Worm (Caenorhabditis elegans) whole organism, L2 larva: Measurements from ENCODE around the gene nstp-10.

ENCODE experiments used
- C34F6.9 ChIP-seq: fragments of 150-350 bp; optimal IDR thresholded peaks from 2 replicates; lab custom pipeline; 2014; ENCODE audit warnings: missing biosample characterization, missing genetic modification characterization
- F13H6.1 ChIP-seq: sonication (generic microtip); optimal IDR thresholded peaks from 2 replicates; lab custom pipeline; 2016; ENCODE audit warnings: missing genetic modification characterization, missing compliant biosample characterization
- R02D3.7 ChIP-seq: fragments of 150-350 bp; optimal IDR thresholded peaks from 2 replicates; lab custom pipeline; 2014; ENCODE audit warnings: missing biosample characterization, missing genetic modification characterization
- Y55F3AM.14 ChIP-seq: fragments of 200-800 bp; sonication (Bioruptor generic); optimal IDR thresholded peaks from 2 replicates; lab custom pipeline; 2018; ENCODE audit warnings: mild to moderate bottlenecking, missing genetic modification characterization, missing compliant biosample characterization
- ZK546.5 ChIP-seq: sonication (generic microtip); optimal IDR thresholded peaks from 2 replicates; lab custom pipeline; 2017; ENCODE audit warnings: missing biosample characterization, missing genetic modification characterization
- alr-1 ChIP-seq: fragments of 150-350 bp; optimal IDR thresholded peaks from 2 replicates; lab custom pipeline; 2014; ENCODE audit warnings: missing biosample characterization, missing genetic modification characterization
- aly-2 ChIP-seq: fragments of 150-350 bp; optimal IDR thresholded peaks from 2 replicates; lab custom pipeline; 2014; ENCODE audit warnings: missing biosample characterization, missing genetic modification characterization
- ama-1 ChIP-seq: fragments of 150-350 bp; optimal IDR thresholded peaks from 2 replicates; lab custom pipeline; 2018; ENCODE audit warnings: inconsistent platforms
- blmp-1 ChIP-seq: sonication (generic microtip); optimal IDR thresholded peaks from 2 replicates; lab custom pipeline; 2017; ENCODE audit warnings: missing genetic modification characterization, mild to moderate bottlenecking, missing compliant biosample characterization, antibody characterized with exemption, moderate library complexity; ENCODE audit not compliant: insufficient read depth
- ceh-16 ChIP-seq: fragments of 150-350 bp; optimal IDR thresholded peaks from 2 replicates; lab custom pipeline; 2014; ENCODE audit warnings: missing biosample characterization, missing genetic modification characterization
- ceh-82 ChIP-seq: fragments of 150-350 bp; optimal IDR thresholded peaks from 2 replicates; lab custom pipeline; 2014; ENCODE audit warnings: missing biosample characterization, missing genetic modification characterization
- crh-2 ChIP-seq: sonication (generic microtip); optimal IDR thresholded peaks from 2 replicates; lab custom pipeline; 2017; ENCODE audit warnings: missing biosample characterization, missing genetic modification characterization
- dmd-4 ChIP-seq: sonication (generic microtip); optimal IDR thresholded peaks from 2 replicates; lab custom pipeline; 2017; ENCODE audit warnings: missing biosample characterization, missing genetic modification characterization
- egl-27 ChIP-seq: sonication (generic microtip); optimal IDR thresholded peaks from 3 replicates; lab custom pipeline; 2017; ENCODE audit warnings: missing biosample characterization, missing genetic modification reagents, missing genetic modification characterization
- elt-1 ChIP-seq: fragments of 150-350 bp; optimal IDR thresholded peaks from 2 replicates; lab custom pipeline; 2014; ENCODE audit warnings: missing biosample characterization, missing genetic modification characterization
- elt-3 ChIP-seq: sonication (generic microtip); optimal IDR thresholded peaks from 2 replicates; lab custom pipeline; 2017; ENCODE audit warnings: missing biosample characterization, missing genetic modification characterization
- fos-1 ChIP-seq: fragments of 150-350 bp; optimal IDR thresholded peaks from 2 replicates; lab custom pipeline; 2014; ENCODE audit warnings: missing biosample characterization, missing genetic modification characterization
- gmeb-1 ChIP-seq: fragments of 150-350 bp; optimal IDR thresholded peaks from 2 replicates; lab custom pipeline; 2014; ENCODE audit warnings: missing biosample characterization, missing genetic modification characterization
- lin-11 ChIP-seq: fragments of 150-350 bp; sonication (generic microtip); optimal IDR thresholded peaks from 2 replicates; lab custom pipeline; 2014; ENCODE audit warnings: missing biosample characterization, missing genetic modification characterization, inconsistent platforms, mixed read lengths
- lin-13 ChIP-seq: fragments of 150-350 bp; optimal IDR thresholded peaks from 2 replicates; lab custom pipeline; 2014; ENCODE audit warnings: missing biosample characterization, missing genetic modification reagents, missing genetic modification characterization
- lin-39 ChIP-seq: fragments of 150-350 bp; optimal IDR thresholded peaks from 2 replicates; lab custom pipeline; 2014; ENCODE audit warnings: missing biosample characterization, missing genetic modification reagents, missing genetic modification characterization
- lsy-2 ChIP-seq, 2 experiments: fragments of 150-350 bp in 1 of 2; sonication (generic microtip) in 1 of 2; optimal IDR thresholded peaks; 2 replicates each; lab custom pipeline; 2014 to 2017; ENCODE audit warnings: missing biosample characterization in 2 of 2, missing genetic modification characterization in 2 of 2
- mab-5 ChIP-seq: fragments of 150-350 bp; optimal IDR thresholded peaks from 2 replicates; lab custom pipeline; 2014; ENCODE audit warnings: missing biosample characterization, missing genetic modification characterization
- mbf-1 ChIP-seq: sonication (generic microtip); optimal IDR thresholded peaks from 2 replicates; lab custom pipeline; 2017; ENCODE audit warnings: missing biosample characterization, missing genetic modification characterization
- mdl-1 ChIP-seq, 2 experiments: fragments of 150-350 bp in 1 of 2; sonication (generic microtip) in 1 of 2; optimal IDR thresholded peaks; 2 replicates each; lab custom pipeline; 2017; ENCODE audit warnings: missing biosample characterization in 2 of 2, missing genetic modification characterization in 2 of 2
- nhr-10 ChIP-seq: sonication (generic microtip); optimal IDR thresholded peaks from 2 replicates; lab custom pipeline; 2017; ENCODE audit warnings: missing biosample characterization, missing genetic modification characterization
- nhr-11 ChIP-seq: fragments of 150-350 bp; optimal IDR thresholded peaks from 2 replicates; lab custom pipeline; 2014; ENCODE audit warnings: missing biosample characterization, missing genetic modification characterization
- nhr-12 ChIP-seq: fragments of 150-350 bp; optimal IDR thresholded peaks from 2 replicates; lab custom pipeline; 2014; ENCODE audit warnings: missing biosample characterization, missing genetic modification characterization
- nhr-129 ChIP-seq: fragments of 150-350 bp; optimal IDR thresholded peaks from 2 replicates; lab custom pipeline; 2014; ENCODE audit warnings: missing biosample characterization, missing genetic modification characterization
- nhr-21 ChIP-seq: fragments of 150-350 bp; optimal IDR thresholded peaks from 2 replicates; lab custom pipeline; 2014; ENCODE audit warnings: missing biosample characterization, missing genetic modification characterization
- nhr-23 ChIP-seq: fragments of 150-350 bp; optimal IDR thresholded peaks from 2 replicates; lab custom pipeline; 2014; ENCODE audit warnings: missing biosample characterization, missing genetic modification reagents, missing genetic modification characterization
- nhr-237 ChIP-seq: fragments of 150-350 bp; optimal IDR thresholded peaks from 2 replicates; lab custom pipeline; 2014; ENCODE audit warnings: missing biosample characterization, missing genetic modification characterization
- nhr-25 ChIP-seq: fragments of 150-350 bp; sonication (generic microtip); optimal IDR thresholded peaks from 3 replicates; lab custom pipeline; 2014; ENCODE audit warnings: missing biosample characterization, missing genetic modification characterization
- nhr-6 ChIP-seq: fragments of 150-350 bp; optimal IDR thresholded peaks from 2 replicates; lab custom pipeline; 2014; ENCODE audit warnings: missing biosample characterization, missing genetic modification characterization
- nhr-77 ChIP-seq: fragments of 150-350 bp; optimal IDR thresholded peaks from 2 replicates; lab custom pipeline; 2014; ENCODE audit warnings: missing biosample characterization, missing genetic modification characterization
- peb-1 ChIP-seq: fragments of 150-350 bp; optimal IDR thresholded peaks from 2 replicates; lab custom pipeline; 2014; ENCODE audit warnings: missing biosample characterization, missing genetic modification characterization
- sem-4 ChIP-seq: fragments of 150-350 bp; optimal IDR thresholded peaks from 2 replicates; lab custom pipeline; 2014; ENCODE audit warnings: missing biosample characterization, missing genetic modification reagents, missing genetic modification characterization
- skn-1 ChIP-seq: sonication (generic microtip); optimal IDR thresholded peaks from 2 replicates; lab custom pipeline; 2017; ENCODE audit warnings: missing biosample characterization, missing genetic modification characterization
- sma-3 ChIP-seq: sonication (generic microtip); optimal IDR thresholded peaks from 2 replicates; lab custom pipeline; 2016; ENCODE audit warnings: missing genetic modification reagents, missing genetic modification characterization, missing compliant biosample characterization
- sma-9 ChIP-seq, 2 experiments: fragments of 150-350 bp in 1 of 2; sonication (generic microtip) in 1 of 2; optimal IDR thresholded peaks; 2 replicates each; lab custom pipeline; 2014 to 2016; ENCODE audit warnings: missing genetic modification characterization in 2 of 2, mild to moderate bottlenecking in 1 of 2, missing biosample characterization in 1 of 2, missing compliant biosample characterization in 1 of 2, missing genetic modification reagents in 1 of 2, moderate library complexity in 1 of 2
- snpc-4 ChIP-seq: fragments of 150-350 bp; optimal IDR thresholded peaks from 2 replicates; lab custom pipeline; 2014; ENCODE audit warnings: missing biosample characterization, missing genetic modification characterization
- unc-39 ChIP-seq: fragments of 150-350 bp; optimal IDR thresholded peaks from 2 replicates; lab custom pipeline; 2014; ENCODE audit warnings: missing biosample characterization, missing genetic modification characterization
- unc-55 ChIP-seq: fragments of 150-350 bp; sonication (generic microtip); optimal IDR thresholded peaks from 3 replicates; lab custom pipeline; 2014; ENCODE audit warnings: missing biosample characterization, missing genetic modification reagents, missing genetic modification characterization
- unc-62 ChIP-seq: fragments of 150-350 bp; optimal IDR thresholded peaks from 2 replicates; lab custom pipeline; 2014; ENCODE audit warnings: missing biosample characterization, missing genetic modification reagents, missing genetic modification characterization
- zag-1 ChIP-seq: fragments of 150-350 bp; optimal IDR thresholded peaks from 2 replicates; lab custom pipeline; 2014; ENCODE audit warnings: missing biosample characterization, missing genetic modification characterization
- ztf-1 ChIP-seq: fragments of 200-800 bp; sonication (Bioruptor generic); conservative IDR thresholded peaks from 2 replicates; pipeline ENCODE4 v1.3.6; 2022; ENCODE audit warnings: missing genetic modification characterization, missing compliant biosample characterization
- ztf-11 ChIP-seq: sonication (generic microtip); optimal IDR thresholded peaks from 2 replicates; lab custom pipeline; 2017; ENCODE audit warnings: missing biosample characterization, missing genetic modification characterization
- ztf-4 ChIP-seq: fragments of 150-350 bp; optimal IDR thresholded peaks from 2 replicates; lab custom pipeline; 2014; ENCODE audit warnings: missing biosample characterization, missing genetic modification characterization

The nstp-10 gene

DNA sequence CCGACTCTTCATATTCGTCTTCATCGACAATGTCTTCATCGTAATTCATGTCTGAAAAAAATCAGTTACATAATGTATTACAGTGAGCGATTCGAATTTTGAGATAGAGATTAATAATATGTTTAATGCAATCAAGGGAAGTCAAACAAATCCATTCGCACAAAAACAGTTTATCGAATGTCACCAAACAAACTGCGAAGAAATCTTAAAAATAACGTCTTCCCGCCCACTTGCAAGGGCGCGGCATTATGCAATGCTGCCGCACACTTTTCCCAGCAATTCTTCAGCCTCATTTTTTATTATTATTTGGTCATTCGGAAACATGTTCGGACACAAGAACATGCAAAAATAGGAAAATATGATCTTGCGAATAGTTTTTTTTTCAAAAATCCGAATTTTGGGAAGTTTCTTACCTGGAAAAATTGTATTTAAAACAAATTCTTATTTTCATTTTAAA lies 5.4 kb downstream of the nstp-10 start, which contains the start of gene mdf-1:
TSS of gene mdf-1 (minus strand) at position 51 of the 457 bp plus-strand sequence.
- no peak for TF ChIP-seq nhr-11 (tag; lab: Kevin White, UChicago)
- TF ChIP-seq lin-11 (tag; lab: Kevin White, UChicago): peak; percentile 54
- peak; percentile 82 for TF ChIP-seq C34F6.9 (tag; lab: Kevin White, UChicago)
- TF ChIP-seq dmd-4 (tag; lab: Kevin White, UChicago): no peak
- no peak for TF ChIP-seq aly-2 (tag; lab: Kevin White, UChicago)
- peak; percentile 83 for TF ChIP-seq gmeb-1 (tag; lab: Kevin White, UChicago)
- TF ChIP-seq lin-39 (tag; lab: Kevin White, UChicago): no peak
- TF ChIP-seq elt-3 (tag; lab: Kevin White, UChicago): no peak
- TF ChIP-seq Y55F3AM.14: peak; percentile 28
- peak; percentile 11 for TF ChIP-seq ceh-16 (tag; lab: Kevin White, UChicago)
- no peak for TF ChIP-seq peb-1 (tag; lab: Kevin White, UChicago)
- peak; percentile 35 for TF ChIP-seq mab-5 (tag; lab: Kevin White, UChicago)
- TF ChIP-seq ztf-4 (tag; lab: Kevin White, UChicago): peak; percentile 39
- TF ChIP-seq snpc-4 (tag; lab: Kevin White, UChicago): peak; percentile 37
- no peak for TF ChIP-seq alr-1 (tag; lab: Kevin White, UChicago)
- TF ChIP-seq zag-1 (tag; lab: Kevin White, UChicago): no peak
- no peak for TF ChIP-seq nhr-10 (tag; lab: Kevin White, UChicago)
- peak; percentile 60 for TF ChIP-seq sma-9 (GFP tag; optimal IDR thresholded peaks at IDR 0.05; lab: Kevin White, UChicago)
- no peak for TF ChIP-seq sma-9 (tag; optimal IDR thresholded peaks at IDR 0.05; lab: Kevin White, UChicago)
- TF ChIP-seq ZK546.5 (tag; lab: Kevin White, UChicago): no peak
- TF ChIP-seq unc-62 (GFP tag; lab: Kevin White, UChicago): no peak
- TF ChIP-seq nhr-129: peak; percentile 83
- no peak for TF ChIP-seq mdl-1 (tag; optimal IDR thresholded peaks at IDR 0.05; lab: Kevin White, UChicago)
- TF ChIP-seq blmp-1 (tag; lab: Kevin White, UChicago): peak; percentile 38
- TF ChIP-seq sma-3 (GFP tag; lab: Kevin White, UChicago): peak; percentile 71
- peak in 1 of 2 experiments; percentile 79 for TF ChIP-seq lsy-2 (tag; optimal IDR thresholded peaks at IDR 0.05; lab: Kevin White, UChicago)
- TF ChIP-seq lin-13 (GFP tag; lab: Kevin White, UChicago): peak; percentile 87
- peak; percentile 84 for TF ChIP-seq crh-2 (tag; lab: Kevin White, UChicago)
- peak; percentile 70 for TF ChIP-seq sem-4 (tag; lab: Kevin White, UChicago)
- no peak for TF ChIP-seq nhr-6 (tag; lab: Kevin White, UChicago)
- peak; percentile 47 for TF ChIP-seq ama-1
- TF ChIP-seq nhr-21 (tag; lab: Kevin White, UChicago): peak; percentile 73
- peak; percentile 44 for TF ChIP-seq fos-1
- TF ChIP-seq nhr-237 (tag; lab: Kevin White, UChicago): no peak
- TF ChIP-seq ztf-11 (tag; lab: Kevin White, UChicago): no peak
- TF ChIP-seq ztf-1 (GFP tag; lab: Robert Waterston, UW): no peak
- no peak for TF ChIP-seq unc-39 (tag; lab: Kevin White, UChicago)
- no peak for TF ChIP-seq egl-27 (tag; lab: Kevin White, UChicago)
- TF ChIP-seq nhr-23 (tag; lab: Kevin White, UChicago): no peak
- TF ChIP-seq R02D3.7 (tag; lab: Kevin White, UChicago): no peak
- TF ChIP-seq unc-55 (GFP tag; lab: Kevin White, UChicago): peak; percentile 83
- TF ChIP-seq F13H6.1 (tag; lab: Kevin White, UChicago): peak; percentile 59
- no peak for TF ChIP-seq skn-1 (tag; lab: Kevin White, UChicago)
- no peak for TF ChIP-seq ceh-82 (tag; lab: Kevin White, UChicago)
- peak; percentile 53 for TF ChIP-seq nhr-25 (tag; lab: Kevin White, UChicago)
- no peak for TF ChIP-seq nhr-77
- no peak for TF ChIP-seq mbf-1
- no peak for TF ChIP-seq nhr-12
- TF ChIP-seq elt-1 (tag; lab: Kevin White, UChicago): no peak
